Worm (Caenorhabditis elegans): ENCODE measurements around the gene egrh-3.

The egrh-3 gene

DNA sequence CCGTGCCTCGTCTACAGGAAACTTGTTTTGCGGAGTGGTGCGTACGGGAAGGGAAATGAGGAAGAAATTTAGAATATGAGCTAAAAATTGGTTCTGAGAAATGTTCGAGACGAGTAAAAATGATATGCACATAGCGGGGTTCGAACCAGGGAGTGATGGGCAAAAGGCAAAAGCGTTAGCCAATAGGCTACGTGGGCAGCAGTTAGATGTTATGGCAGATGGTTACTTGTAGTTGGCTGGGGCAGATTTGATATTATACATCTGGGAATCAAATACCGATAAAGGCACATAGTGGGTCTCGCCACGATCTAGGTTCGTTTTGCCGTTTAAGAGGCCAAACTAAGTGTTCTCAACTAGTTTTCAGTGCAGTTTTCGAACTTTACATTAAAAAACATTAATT is 31.3 kb downstream of the egrh-3 start (continued):
- TF ChIP-seq sptf-2 (GFP tag; optimal IDR thresholded peaks at IDR 0.05) (peak; percentile 42), Y53F4B.3 (GFP tag; IDR thresholded peaks at IDR 0.05) (no peak), lsy-27 (tag; optimal IDR thresholded peaks at IDR 0.05; ENCODE audit: borderline replicate concordance, insufficient read depth) (no peak), lin-26 (GFP tag; IDR thresholded peaks at IDR 0.05) (peak; percentile 92), ceh-100 (GFP tag; IDR thresholded peaks at IDR 0.05) (no peak), F57A8.1 (GFP tag; optimal IDR thresholded peaks at IDR 0.05) (no peak), mel-28 (tag; optimal IDR thresholded peaks at IDR 0.05; ENCODE audit: borderline replicate concordance) (no peak), tbx-9 (tag; optimal IDR thresholded peaks at IDR 0.05; ENCODE audit: borderline replicate concordance) (no peak), ztf-25 (GFP tag; IDR thresholded peaks at IDR 0.05) (peak; percentile 92), mxl-1 (tag; optimal IDR thresholded peaks at IDR 0.05) (peak; percentile 81), lir-1 (GFP tag; conservative IDR thresholded peaks at IDR 0.05) (no peak), egl-18 (GFP tag; IDR thresholded peaks at IDR 0.05) (no peak), mcd-1 (GFP tag; IDR thresholded peaks at IDR 0.05) (0 out of 2 replicates have a peak, but pooled peaks have one; percentile 26), akir-1 (GFP tag; optimal IDR thresholded peaks at IDR 0.05) (no peak), attf-6 (GFP tag; IDR thresholded peaks at IDR 0.05) (no peak), ccch-3 (GFP tag; optimal IDR thresholded peaks at IDR 0.05) (no peak), Y95B8A.8 (GFP tag; IDR thresholded peaks at IDR 0.05) (no peak), ztf-26 (tag; optimal IDR thresholded peaks at IDR 0.05) (no peak), F39B2.1 (GFP tag; IDR thresholded peaks at IDR 0.05) (no peak), C06A6.2 (GFP tag; conservative IDR thresholded peaks at IDR 0.05) (no peak), repo-1 (tag; optimal IDR thresholded peaks at IDR 0.05) (peak; percentile 37), madf-3 (GFP tag; IDR thresholded peaks at IDR 0.05) (no peak), snpc-4 (GFP tag; optimal IDR thresholded peaks at IDR 0.05) (peak; percentile 23), snpc-4 (tag; optimal IDR thresholded peaks at IDR 0.05) (peak in 3 of 4 experiments; percentile 11 to 37 (median 15)), hmg-1.2 (GFP tag; IDR thresholded peaks at IDR 0.05) (peak; percentile 53), tlf-1 (GFP tag; optimal IDR thresholded peaks at IDR 0.05) (no peak), hrde-1 (tag; optimal IDR thresholded peaks at IDR 0.05; ENCODE audit: borderline replicate concordance) (no peak), F49E8.2 (tag; optimal IDR thresholded peaks at IDR 0.05; ENCODE audit: insufficient read depth) (peak; percentile 47), ceh-58 (GFP tag; IDR thresholded peaks at IDR 0.05) (0 out of 2 replicates have a peak, but pooled peaks have one; percentile 83), F10E7.11 (tag; optimal IDR thresholded peaks at IDR 0.05) (no peak), hlh-26 (GFP tag; conservative IDR thresholded peaks at IDR 0.05) (no peak), Y53G8AR.9 (GFP tag; conservative IDR thresholded peaks at IDR 0.05) (0 out of 2 replicates have a peak, but pooled peaks have one; percentile 22), dpl-1 (GFP tag; optimal IDR thresholded peaks at IDR 0.05) (no peak), nhr-90 (tag; optimal IDR thresholded peaks at IDR 0.05) (peak; percentile 83), chd-7 (tag; optimal IDR thresholded peaks at IDR 0.05) (peak; percentile 46), efl-1 (GFP tag; optimal IDR thresholded peaks at IDR 0.05) (no peak), nhr-120 (GFP tag; IDR thresholded peaks at IDR 0.05) (no peak), xnd-1 (tag; optimal IDR thresholded peaks at IDR 0.05) (no peak), ztf-28 (GFP tag; IDR thresholded peaks at IDR 0.05) (no peak), atf-7 (tag; optimal IDR thresholded peaks at IDR 0.05) (no peak), ama-1 (optimal IDR thresholded peaks at IDR 0.05) (no peak), ama-1 (GFP tag; optimal IDR thresholded peaks at IDR 0.05) (peak in 1 of 2 experiments; percentile 49), pha-4 (tag; optimal IDR thresholded peaks at IDR 0.05) (no peak), rpc-1 (optimal IDR thresholded peaks at IDR 0.05) (peak; percentile 76), rpc-1 (tag; optimal IDR thresholded peaks at IDR 0.05) (peak; percentile 86), zfh-2 (GFP tag; conservative IDR thresholded peaks at IDR 0.05) (no peak), hlh-12 (tag; optimal IDR thresholded peaks at IDR 0.05) (no peak), egrh-3 (GFP tag; IDR thresholded peaks at IDR 0.05) (no peak), madf-6 (GFP tag; IDR thresholded peaks at IDR 0.05) (peak; percentile 67), die-1 (tag; optimal IDR thresholded peaks at IDR 0.05) (peak; percentile 93)

Measured in whole organism, young adult.